Fruit fly (Drosophila melanogaster) whole organism, embryonic: ENCODE results near the gene RhoGDI.

Experiments used
- CG16779 ChIP-seq: fragments of 200-800 bp; sonication (Bioruptor generic); IDR thresholded peaks from 2 replicates; pipeline ENCODE4 v1.3.6; 2022; ENCODE audit warnings: missing biosample characterization, missing genetic modification characterization
- CG18764 ChIP-seq: fragments of 200-800 bp; sonication (Bioruptor generic); optimal IDR thresholded peaks from 3 replicates; lab custom pipeline; 2016; ENCODE audit warnings: missing biosample characterization, missing genetic modification characterization
- CG30020 ChIP-seq: fragments of 200-800 bp; optimal IDR thresholded peaks from 2 replicates; lab custom pipeline; 2019; ENCODE audit warnings: missing biosample characterization, mild to moderate bottlenecking, missing genetic modification characterization, moderate library complexity
- CG7987 ChIP-seq: fragments of 200-800 bp; sonication (Bioruptor generic); optimal IDR thresholded peaks from 2 replicates; lab custom pipeline; 2018; ENCODE audit warnings: missing biosample characterization, mild to moderate bottlenecking, missing genetic modification characterization, moderate library complexity
- CTCF ChIP-seq: fragments of 200-800 bp; sonication (Bioruptor generic); optimal IDR thresholded peaks from 2 replicates; lab custom pipeline; 2017; ENCODE audit warnings: missing biosample characterization, mild to moderate bottlenecking, missing genetic modification characterization, moderate library complexity
- HLH4C ChIP-seq: fragments of 200-800 bp; sonication (Bioruptor generic); IDR thresholded peaks from 3 replicates; pipeline ENCODE4 v1.3.6; 2022; ENCODE audit warnings: missing biosample characterization, missing genetic modification characterization; ENCODE audit not compliant: partially characterized antibody
- NK7.1 ChIP-seq: fragments of 200-800 bp; sonication (Bioruptor generic); optimal IDR thresholded peaks from 3 replicates; lab custom pipeline; 2016; ENCODE audit warnings: missing biosample characterization, missing genetic modification characterization
- ac ChIP-seq: fragments of 200-800 bp; sonication (Bioruptor generic); optimal IDR thresholded peaks from 3 replicates; lab custom pipeline; 2017; ENCODE audit warnings: missing biosample characterization, mild to moderate bottlenecking, missing genetic modification characterization
- chif ChIP-seq, 2 experiments: fragments of 200-800 bp; sonication (Bioruptor generic); optimal IDR thresholded peaks; 3 replicates each; lab custom pipeline; 2016; ENCODE audit warnings: missing biosample characterization in 2 of 2, missing genetic modification characterization in 2 of 2

dm6 chr3L:19955699-19956098 lies 27.2 kb downstream of the RhoGDI start, which contains the start of gene CG42263:
- TF ChIP-seq CG16779 (no peak), CG7987 (GFP tag; lab: Kevin White, UChicago) (no peak), chif (GFP tag; optimal IDR thresholded peaks at IDR 0.05; lab: Kevin White, UChicago) (no peak), CG30020 (tag; lab: Kevin White, UChicago) (no peak), ac (no peak), CG18764 (GFP tag; lab: Kevin White, UChicago) (no peak), HLH4C (GFP tag; lab: Robert Waterston, UW) (no peak), CTCF (GFP tag; lab: Kevin White, UChicago) (no peak), NK7.1 (GFP tag; lab: Kevin White, UChicago) (no peak)
